Worm (Caenorhabditis elegans): ENCODE measurements around the gene ztf-16.

The ztf-16 gene

ce11 chrX:4761540-4761939, 49.8 kb downstream of the ztf-16 start, which contains the start of gene mls-2:
Gene mls-2 (minus strand): TSS chrX:4761640.
- TF ChIP-seq dao-5 (tag; optimal IDR thresholded peaks at IDR 0.05), result no peak
- TF ChIP-seq W03F9.2 (tag; optimal IDR thresholded peaks at IDR 0.05), result no peak

ce11 chrX:4759718-4760117, 51.6 kb downstream of the ztf-16 start:
- TF ChIP-seq W03F9.2 (tag; optimal IDR thresholded peaks at IDR 0.05), result no peak
- TF ChIP-seq dao-5 (tag; optimal IDR thresholded peaks at IDR 0.05), result no peak
- no peak for TF ChIP-seq him-1 (tag; optimal IDR thresholded peaks at IDR 0.05)

Data from whole organism, L4/young adult.